Fruit fly (Drosophila melanogaster) whole organism: Measurements from ENCODE around the gene Dph1.

Source experiments
- CG8478 ChIP-seq: fragments of >200 bp; optimal IDR thresholded peaks from 2 replicates; lab custom pipeline; 2018; ENCODE audit warnings: inconsistent platforms
- EcR ChIP-seq, 2 experiments: fragments of >200 bp; optimal IDR thresholded peaks; 2 replicates each; lab custom pipeline; 2017; ENCODE audit warnings: missing biosample characterization in 2 of 2, missing genetic modification characterization in 2 of 2, missing genetic modification reagents in 2 of 2
- psq ChIP-seq: fragments of >200 bp; optimal IDR thresholded peaks from 2 replicates; lab custom pipeline; 2017
- usp ChIP-seq: fragments of >200 bp; optimal IDR thresholded peaks from 2 replicates; lab custom pipeline; 2017; ENCODE audit warnings: missing biosample characterization, missing genetic modification characterization, mixed read lengths

DNA sequence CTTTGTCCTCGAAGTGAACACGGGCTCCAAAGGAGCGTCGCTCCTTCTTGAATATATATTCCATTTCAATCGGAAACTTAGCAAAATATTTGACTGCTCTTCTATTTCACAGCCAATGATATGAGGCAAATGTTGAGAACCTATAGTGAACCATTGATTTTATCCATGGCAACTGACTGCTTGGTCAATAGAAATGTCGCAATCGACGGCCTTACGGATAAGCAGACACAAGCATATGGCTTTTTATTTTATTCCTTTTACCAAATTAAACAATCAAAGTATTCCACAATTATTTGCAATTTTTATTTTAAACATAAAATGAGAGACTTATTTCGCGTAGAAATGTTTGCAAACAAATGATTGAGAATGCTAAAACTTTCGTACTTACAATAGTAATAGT lies 2.4 kb upstream of the Dph1 start, which contains the start of gene Dnai2:
- TF ChIP-seq usp (GFP tag; lab: Kevin White, UChicago) (no peak), EcR (GFP tag; optimal IDR thresholded peaks at IDR 0.05; lab: Kevin White, UChicago) (no peak), psq (lab: Kevin White, UChicago) (no peak), CG8478 (lab: Kevin White, UChicago) (no peak)
